1 fruit fly cellular context compared by ENCODE assay signal in genomic region chr3L:18102161-18102565, dm6.
A peak's percentile ranks its signal among the peaks of the same experiment; 100 is the strongest.
TF ChIP-seq lines count a peak whose summit lies in the region.

No protein-coding gene starts in this region.

TF ChIP-seq in whole organism, embryonic, 481 proteins besides CTCF, POLR2A, EP300 and RAD21 (continued from another document):
- TF ChIP-seq zf30C (GFP tag; optimal IDR thresholded peaks at IDR 0.05; lab: Kevin White, UChicago) (peak; percentile 74), B-H2 (GFP tag; optimal IDR thresholded peaks at IDR 0.05; lab: Kevin White, UChicago) (no peak), CG3163 (GFP tag; optimal IDR thresholded peaks at IDR 0.05; lab: Kevin White, UChicago) (no peak), Hr78 (GFP tag; optimal IDR thresholded peaks at IDR 0.05; lab: Kevin White, UChicago) (peak in 1 of 2 experiments; percentile 26), CG8089 (GFP tag; optimal IDR thresholded peaks at IDR 0.05; lab: Kevin White, UChicago) (no peak), CG6175 (GFP tag; IDR thresholded peaks at IDR 0.05; lab: Robert Waterston, UW) (no peak), CG9437 (GFP tag; optimal IDR thresholded peaks at IDR 0.05; lab: Kevin White, UChicago) (peak; percentile 27), CG16813 (GFP tag; IDR thresholded peaks at IDR 0.05; lab: Robert Waterston, UW; ENCODE audit: partially characterized antibody) (no peak), CG10979 (tag; optimal IDR thresholded peaks at IDR 0.05; lab: Kevin White, UChicago) (peak; percentile 80), CG30020 (tag; optimal IDR thresholded peaks at IDR 0.05; lab: Kevin White, UChicago) (peak; percentile 27), jing (GFP tag; optimal IDR thresholded peaks at IDR 0.05; lab: Kevin White, UChicago) (no peak), CG16863 (GFP tag; optimal IDR thresholded peaks at IDR 0.05; lab: Kevin White, UChicago) (no peak)
